Fruit fly (Drosophila melanogaster) Kc167 (cell line): Measurements from ENCODE around the gene CG12680.

Experiments used
- Myc ChIP-seq: fragments of >200 bp; optimal IDR thresholded peaks from 2 replicates; lab custom pipeline; 2017; ENCODE audit warnings: missing external identifiers
- Sin3A ChIP-seq: fragments of >200 bp; optimal IDR thresholded peaks from 2 replicates; lab custom pipeline; 2018; ENCODE audit warnings: missing external identifiers
- h ChIP-seq: fragments of >200 bp; optimal IDR thresholded peaks from 3 replicates; lab custom pipeline; 2018; ENCODE audit warnings: missing external identifiers
- insv ChIP-seq: fragments of >200 bp; optimal IDR thresholded peaks from 3 replicates; lab custom pipeline; 2018; ENCODE audit warnings: missing external identifiers
- ttk ChIP-seq: sonication (Bioruptor generic); optimal IDR thresholded peaks from 2 replicates; lab custom pipeline; 2017; ENCODE audit warnings: missing external identifiers

- TF ChIP-seq ttk (no peak), Myc (no peak), h (lab: Kevin White, UChicago) (no peak), Sin3A (no peak), insv (no peak)
Observed at dm6 chrX:5044433-5045110, 47.3 kb downstream of the CG12680 start.
